Fruit fly (Drosophila melanogaster) whole organism, embryonic: Measurements from ENCODE around the gene pHCl-1.

Experiments
- ATbp ChIP-seq: fragments of 200-800 bp; sonication (Bioruptor generic); optimal IDR thresholded peaks from 2 replicates; lab custom pipeline; 2017; ENCODE audit warnings: missing biosample characterization, mild to moderate bottlenecking, missing genetic modification characterization, missing genetic modification reagents
- Antp ChIP-seq: fragments of 200-800 bp; sonication (Bioruptor generic); optimal IDR thresholded peaks from 3 replicates; lab custom pipeline; 2016; ENCODE audit warnings: missing biosample characterization, missing genetic modification characterization
- CG11093 ChIP-seq: fragments of 200-800 bp; sonication (Bioruptor generic); IDR thresholded peaks from 3 replicates; pipeline ENCODE4 v1.3.6; 2022; ENCODE audit warnings: missing biosample characterization, missing genetic modification characterization
- CG12219 ChIP-seq: fragments of 200-800 bp; sonication (Bioruptor generic); optimal IDR thresholded peaks from 3 replicates; lab custom pipeline; 2018; ENCODE audit warnings: missing biosample characterization, mild to moderate bottlenecking, missing genetic modification characterization
- CG12769 ChIP-seq: fragments of 200-800 bp; sonication (Bioruptor generic); optimal IDR thresholded peaks from 2 replicates; lab custom pipeline; 2019; ENCODE audit warnings: missing biosample characterization, mild to moderate bottlenecking, missing genetic modification characterization, moderate library complexity
- CG13424 ChIP-seq: fragments of 200-800 bp; sonication (Bioruptor generic); optimal IDR thresholded peaks from 2 replicates; lab custom pipeline; 2019; ENCODE audit warnings: missing biosample characterization, mild to moderate bottlenecking, missing genetic modification characterization, moderate library complexity
- CG2712 ChIP-seq: fragments of 200-800 bp; optimal IDR thresholded peaks from 3 replicates; lab custom pipeline; 2019; ENCODE audit warnings: missing biosample characterization, mild to moderate bottlenecking, missing genetic modification characterization, moderate library complexity
- CG34224 ChIP-seq: fragments of 200-800 bp; sonication (Bioruptor generic); IDR thresholded peaks from 3 replicates; pipeline ENCODE4 v1.3.6; 2022; ENCODE audit warnings: missing biosample characterization, missing genetic modification characterization; ENCODE audit not compliant: partially characterized antibody
- CG4424 ChIP-seq: fragments of 200-800 bp; sonication (Bioruptor generic); optimal IDR thresholded peaks from 3 replicates; lab custom pipeline; 2016; ENCODE audit warnings: missing biosample characterization, missing genetic modification characterization
- CG4707 ChIP-seq: fragments of 200-800 bp; sonication (Bioruptor generic); optimal IDR thresholded peaks from 2 replicates; lab custom pipeline; 2018; ENCODE audit warnings: missing biosample characterization, mild to moderate bottlenecking, missing genetic modification characterization, moderate library complexity
- CG6175 ChIP-seq: fragments of 200-800 bp; sonication (Bioruptor generic); IDR thresholded peaks from 3 replicates; pipeline ENCODE4 v1.3.6; 2022; ENCODE audit warnings: missing biosample characterization, missing genetic modification characterization
- CG6272 ChIP-seq: fragments of 200-800 bp; sonication (Bioruptor generic); IDR thresholded peaks from 2 replicates; pipeline ENCODE4 v1.3.6; 2022; ENCODE audit warnings: missing biosample characterization, missing genetic modification characterization
- CG6689 ChIP-seq: fragments of 200-800 bp; sonication (Bioruptor generic); IDR thresholded peaks from 2 replicates; pipeline ENCODE4 v1.3.6; 2022; ENCODE audit warnings: missing biosample characterization, missing genetic modification characterization
- CG8290 ChIP-seq, 3 experiments: fragments of 200-800 bp; sonication (Bioruptor generic); optimal IDR thresholded peaks; 2 replicates each; lab custom pipeline; 2016 to 2019; ENCODE audit warnings: missing biosample characterization in 3 of 3, missing genetic modification characterization in 3 of 3, mild to moderate bottlenecking in 2 of 3, moderate library complexity in 1 of 3
- CG9215 ChIP-seq: fragments of 200-800 bp; sonication (Bioruptor generic); IDR thresholded peaks from 2 replicates; pipeline ENCODE4 v1.3.6; 2022; ENCODE audit warnings: missing biosample characterization, missing genetic modification characterization
- CkIIα-i1 ChIP-seq: fragments of 200-800 bp; sonication (Bioruptor generic); IDR thresholded peaks from 2 replicates; pipeline ENCODE4 v1.3.6; 2022; ENCODE audit warnings: missing biosample characterization, missing genetic modification characterization
- Dad ChIP-seq: fragments of 200-800 bp; sonication (Bioruptor generic); optimal IDR thresholded peaks from 3 replicates; lab custom pipeline; 2016; ENCODE audit warnings: missing biosample characterization, missing genetic modification characterization
- Dip2 ChIP-seq: fragments of 200-800 bp; sonication (Bioruptor generic); IDR thresholded peaks from 2 replicates; pipeline ENCODE4 v1.3.6; 2022; ENCODE audit warnings: missing biosample characterization, missing genetic modification characterization
- Elba2 ChIP-seq: fragments of 200-800 bp; sonication (Bioruptor generic); optimal IDR thresholded peaks from 3 replicates; lab custom pipeline; 2016; ENCODE audit warnings: missing biosample characterization, missing genetic modification characterization
- Ets65A ChIP-seq: fragments of 200-800 bp; sonication (Bioruptor generic); peaks from one replicate; lab custom pipeline; 2016; ENCODE audit warnings: missing biosample characterization, missing genetic modification characterization
- Mrtf ChIP-seq: fragments of 200-800 bp; sonication (Bioruptor generic); IDR thresholded peaks from 3 replicates; pipeline ENCODE4 v1.3.6; 2022; ENCODE audit warnings: missing biosample characterization, missing genetic modification characterization
- NfI ChIP-seq: fragments of 200-800 bp; sonication (Bioruptor generic); optimal IDR thresholded peaks from 3 replicates; lab custom pipeline; 2018; ENCODE audit warnings: missing biosample characterization, mild to moderate bottlenecking, missing genetic modification characterization, moderate library complexity
- Pdp1 ChIP-seq, 2 experiments: fragments of 200-800 bp; sonication (Bioruptor generic); optimal IDR thresholded peaks; 3 replicates each; lab custom pipeline; 2016; ENCODE audit warnings: missing biosample characterization in 2 of 2, missing genetic modification characterization in 2 of 2, mild to moderate bottlenecking in 1 of 2, moderate library complexity in 1 of 2
- Sin3A ChIP-seq: fragments of >200 bp; optimal IDR thresholded peaks from 2 replicates; lab custom pipeline; 2018
- Sry-δ ChIP-seq: fragments of 200-800 bp; sonication (Bioruptor generic); optimal IDR thresholded peaks from 2 replicates; lab custom pipeline; 2016; ENCODE audit warnings: missing biosample characterization, missing genetic modification characterization
- Stat92E ChIP-seq, 3 experiments: fragments of >200 bp in 2 of 3; fragments of 200-800 bp in 1 of 3; sonication (Bioruptor generic) in 1 of 3; optimal IDR thresholded peaks; 2 replicates each; lab custom pipeline; 2017 to 2019; ENCODE audit warnings: missing biosample characterization in 3 of 3, missing genetic modification characterization in 3 of 3, mild to moderate bottlenecking in 1 of 3, moderate library complexity in 1 of 3
- Trl ChIP-seq, 3 experiments: fragments of >200 bp in 2 of 3; fragments of 200-800 bp in 1 of 3; sonication (Bioruptor generic) in 1 of 3; optimal IDR thresholded peaks; 2 replicates in 1 of 3; 3 replicates in 2 of 3; lab custom pipeline; 2016 to 2017; ENCODE audit warnings: missing biosample characterization in 1 of 3, missing genetic modification characterization in 1 of 3
- YL-1 ChIP-seq: fragments of 200-800 bp; sonication (Bioruptor generic); optimal IDR thresholded peaks from 3 replicates; lab custom pipeline; 2017; ENCODE audit warnings: missing biosample characterization, mild to moderate bottlenecking, missing genetic modification characterization
- cad ChIP-seq: fragments of >200 bp; optimal IDR thresholded peaks from 2 replicates; lab custom pipeline; 2017; ENCODE audit warnings: missing biosample characterization, missing genetic modification characterization
- cg ChIP-seq: fragments of 200-800 bp; sonication (Bioruptor generic); optimal IDR thresholded peaks from 3 replicates; lab custom pipeline; 2019; ENCODE audit warnings: missing biosample characterization, mild to moderate bottlenecking, missing genetic modification characterization, moderate library complexity
- crc ChIP-seq: fragments of 200-800 bp; sonication (Bioruptor generic); optimal IDR thresholded peaks from 2 replicates; lab custom pipeline; 2016; ENCODE audit warnings: missing biosample characterization, missing genetic modification characterization
- dimm ChIP-seq: fragments of 200-800 bp; sonication (Bioruptor generic); IDR thresholded peaks from 2 replicates; pipeline ENCODE4 v1.3.6; 2022; ENCODE audit warnings: missing biosample characterization, missing genetic modification characterization
- dmrt11E ChIP-seq: fragments of 200-800 bp; sonication (Bioruptor generic); optimal IDR thresholded peaks from 3 replicates; lab custom pipeline; 2018; ENCODE audit warnings: missing biosample characterization, mild to moderate bottlenecking, missing genetic modification characterization, moderate library complexity
- dmrt99B ChIP-seq: fragments of 200-800 bp; sonication (Bioruptor generic); optimal IDR thresholded peaks from 2 replicates; lab custom pipeline; 2018; ENCODE audit warnings: missing biosample characterization, mild to moderate bottlenecking, missing genetic modification characterization, moderate library complexity
- ems ChIP-seq: fragments of 200-800 bp; sonication (Bioruptor generic); optimal IDR thresholded peaks from 3 replicates; lab custom pipeline; 2016; ENCODE audit warnings: missing biosample characterization, missing genetic modification characterization
- ewg ChIP-seq: fragments of 200-800 bp; sonication (Bioruptor generic); optimal IDR thresholded peaks from 3 replicates; lab custom pipeline; 2017; ENCODE audit warnings: mild to moderate bottlenecking, missing biosample characterization, missing genetic modification reagents, missing genetic modification characterization
- inv ChIP-seq: fragments of 200-800 bp; sonication (Bioruptor generic); IDR thresholded peaks from 2 replicates; pipeline ENCODE4 v1.3.6; 2022; ENCODE audit warnings: missing biosample characterization, missing genetic modification characterization; ENCODE audit not compliant: partially characterized antibody
- pan ChIP-seq, 4 experiments: fragments of >200 bp in 3 of 4; fragments of 200-800 bp in 1 of 4; sonication (Bioruptor generic) in 1 of 4; optimal IDR thresholded peaks in 3 of 4; IDR thresholded peaks in 1 of 4; 2 replicates each; pipeline versions ENCODE4 v1.3.6 to Lab custom; 2017 to 2022; ENCODE audit warnings: missing biosample characterization in 2 of 4, missing genetic modification characterization in 2 of 4, mixed read lengths in 1 of 4
- pb ChIP-seq: fragments of 200-800 bp; sonication (Bioruptor generic); optimal IDR thresholded peaks from 3 replicates; lab custom pipeline; 2016; ENCODE audit warnings: missing biosample characterization, missing genetic modification characterization
- pho ChIP-seq: fragments of 200-800 bp; sonication (Bioruptor generic); optimal IDR thresholded peaks from 2 replicates; lab custom pipeline; 2016; ENCODE audit warnings: missing biosample characterization, missing genetic modification characterization
- rib ChIP-seq: fragments of 200-800 bp; sonication (Bioruptor generic); IDR thresholded peaks from 2 replicates; pipeline ENCODE4 v1.3.6; 2022; ENCODE audit warnings: missing biosample characterization, missing genetic modification characterization
- sd ChIP-seq: fragments of 200-800 bp; sonication (Bioruptor generic); optimal IDR thresholded peaks from 3 replicates; lab custom pipeline; 2018; ENCODE audit warnings: missing biosample characterization, mild to moderate bottlenecking, missing genetic modification characterization, moderate library complexity
- trem ChIP-seq: fragments of 200-800 bp; optimal IDR thresholded peaks from 3 replicates; lab custom pipeline; 2019; ENCODE audit warnings: missing biosample characterization, mild to moderate bottlenecking, missing genetic modification characterization, moderate library complexity
- ttk ChIP-seq: fragments of 200-800 bp; sonication (Bioruptor generic); IDR thresholded peaks from 2 replicates; pipeline ENCODE4 v2.1.2; 2022; ENCODE audit warnings: missing biosample characterization, missing genetic modification characterization
- unc-4 ChIP-seq: fragments of 200-800 bp; sonication (Bioruptor generic); IDR thresholded peaks from 2 replicates; pipeline ENCODE4 v1.3.6; 2022; ENCODE audit warnings: missing biosample characterization, missing genetic modification characterization; ENCODE audit not compliant: partially characterized antibody
- usp ChIP-seq: fragments of >200 bp; optimal IDR thresholded peaks from 2 replicates; lab custom pipeline; 2017; ENCODE audit warnings: missing biosample characterization, missing genetic modification characterization
- vfl ChIP-seq: fragments of 200-800 bp; sonication (Bioruptor generic); optimal IDR thresholded peaks from 2 replicates; lab custom pipeline; 2016; ENCODE audit warnings: missing biosample characterization, missing genetic modification characterization
- vnd ChIP-seq: fragments of 200-800 bp; sonication (Bioruptor generic); IDR thresholded peaks from 3 replicates; pipeline ENCODE4 v1.3.6; 2022; ENCODE audit warnings: missing biosample characterization, missing genetic modification characterization; ENCODE audit not compliant: partially characterized antibody

The pHCl-1 gene

DNA sequence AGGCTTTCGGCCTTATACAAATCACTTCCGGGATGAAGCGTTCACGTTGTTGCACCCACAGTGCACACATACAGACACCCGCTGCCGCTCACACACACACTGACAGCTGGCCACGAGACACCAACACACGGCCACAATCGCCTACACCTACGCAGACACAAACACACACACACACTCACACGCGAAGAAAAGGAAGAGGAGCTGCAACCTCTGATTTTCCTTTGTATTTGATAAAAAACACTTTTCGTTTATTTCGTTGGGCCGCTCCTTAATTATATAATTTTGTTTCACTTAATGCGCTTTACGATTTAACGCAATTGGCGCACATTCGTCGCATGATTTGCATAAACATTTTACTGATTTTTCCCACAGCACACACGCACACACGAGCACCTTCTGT, 25.5 kb upstream of the pHCl-1 start:
- no peak for TF ChIP-seq YL-1 (GFP tag; lab: Kevin White, UChicago)
- TF ChIP-seq CG12769 (tag; lab: Kevin White, UChicago): no peak
- TF ChIP-seq cg (GFP tag; lab: Kevin White, UChicago): peak; percentile 68
- TF ChIP-seq Pdp1 (GFP tag; optimal IDR thresholded peaks at IDR 0.05; lab: Kevin White, UChicago): peak in 1 of 2 experiments; percentile 29
- peak; percentile 95 for TF ChIP-seq Ets65A (GFP tag; lab: Kevin White, UChicago)
- TF ChIP-seq sd (tag; lab: Kevin White, UChicago): no peak

DNA sequence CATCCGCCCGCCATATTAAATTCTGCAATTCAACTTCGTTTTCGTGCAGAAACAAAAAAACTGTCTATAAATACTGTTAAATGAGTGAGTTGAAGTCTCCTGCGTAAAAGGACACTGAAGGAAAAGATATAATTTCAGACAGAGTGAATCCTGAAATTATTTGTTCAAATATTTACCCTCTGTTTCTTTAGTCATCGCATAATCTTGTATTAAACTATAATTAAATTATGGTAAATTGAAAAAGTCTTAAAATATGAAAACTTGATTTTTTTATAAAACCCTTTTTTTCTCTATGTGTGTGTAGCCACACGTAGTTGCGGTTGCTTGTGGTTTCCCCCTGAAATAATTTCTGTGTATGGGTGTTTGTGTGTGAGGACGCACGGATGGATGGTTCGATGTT, 24.5 kb upstream of the pHCl-1 start:
- no peak for TF ChIP-seq Sry-δ
- no peak for TF ChIP-seq usp
- no peak for TF ChIP-seq trem (tag; lab: Kevin White, UChicago)
- no peak for TF ChIP-seq CG4424 (GFP tag; lab: Kevin White, UChicago)
- TF ChIP-seq vfl (GFP tag; lab: Kevin White, UChicago): no peak
- TF ChIP-seq Dad (GFP tag; lab: Kevin White, UChicago): no peak
- TF ChIP-seq dmrt99B (tag; lab: Kevin White, UChicago): peak; percentile 70
- TF ChIP-seq unc-4: no peak
- no peak for TF ChIP-seq CG6272 (GFP tag; lab: Robert Waterston, UW)
- no peak for TF ChIP-seq CG6175 (GFP tag; lab: Robert Waterston, UW)
- 0 out of 3 replicates have a peak, but pooled peaks have one; percentile 16 for TF ChIP-seq CG11093 (GFP tag; lab: Robert Waterston, UW)
- no peak for TF ChIP-seq crc
- TF ChIP-seq Dip2 (GFP tag; lab: Robert Waterston, UW): no peak
- TF ChIP-seq dimm (GFP tag; lab: Robert Waterston, UW): no peak
- TF ChIP-seq CG6689 (GFP tag; lab: Robert Waterston, UW): peak; percentile 33; the same call in 1 of the 2 replicates
- no peak for TF ChIP-seq CkIIα-i1 (GFP tag; lab: Robert Waterston, UW)
- TF ChIP-seq CG8290 (GFP tag; optimal IDR thresholded peaks at IDR 0.05; lab: Kevin White, UChicago): no peak
- TF ChIP-seq CG8290 (tag; optimal IDR thresholded peaks at IDR 0.05; lab: Kevin White, UChicago): no peak
- TF ChIP-seq CG34224: no peak
- TF ChIP-seq CG12219 (GFP tag; lab: Kevin White, UChicago): no peak
- TF ChIP-seq dmrt11E (tag; lab: Kevin White, UChicago): peak; percentile 5
- TF ChIP-seq ems (GFP tag; lab: Kevin White, UChicago): no peak
- TF ChIP-seq NfI (GFP tag; lab: Kevin White, UChicago): peak; percentile 35
- TF ChIP-seq Trl (optimal IDR thresholded peaks at IDR 0.05; lab: Kevin White, UChicago): no peak
- TF ChIP-seq Trl (GFP tag; optimal IDR thresholded peaks at IDR 0.05; lab: Kevin White, UChicago): no peak
- peak; percentile 43; the same call in 1 of the 2 replicates for TF ChIP-seq CG9215 (GFP tag; lab: Robert Waterston, UW)
- no peak for TF ChIP-seq pho (GFP tag; lab: Kevin White, UChicago)
- no peak for TF ChIP-seq Mrtf (GFP tag; lab: Robert Waterston, UW)
- TF ChIP-seq cad (GFP tag; lab: Kevin White, UChicago): no peak
- TF ChIP-seq ewg (GFP tag; lab: Kevin White, UChicago): no peak
- TF ChIP-seq pan (optimal IDR thresholded peaks at IDR 0.05; lab: Kevin White, UChicago): no peak
- TF ChIP-seq pan (GFP tag; optimal IDR thresholded peaks at IDR 0.05 in 1 of 2, IDR thresholded peaks at IDR 0.05 in 1 of 2): peak in 1 of 2 experiments; percentile 32
- no peak for TF ChIP-seq Antp (GFP tag; lab: Kevin White, UChicago)
- no peak for TF ChIP-seq pb
- no peak for TF ChIP-seq inv (GFP tag; lab: Robert Waterston, UW)
- TF ChIP-seq rib (GFP tag; lab: Robert Waterston, UW): no peak
- peak; percentile 53 for TF ChIP-seq CG13424 (tag; lab: Kevin White, UChicago)
- no peak for TF ChIP-seq Elba2
- TF ChIP-seq ttk (GFP tag; lab: Robert Waterston, UW): 0 out of 2 replicates have a peak, but pooled peaks have one; percentile 9
- no peak for TF ChIP-seq CG4707
- TF ChIP-seq ATbp (GFP tag; lab: Kevin White, UChicago): peak; percentile 14
- peak; percentile 59 for TF ChIP-seq CG2712 (tag; lab: Kevin White, UChicago)
- TF ChIP-seq vnd (GFP tag; lab: Robert Waterston, UW): no peak
- TF ChIP-seq Stat92E (GFP tag; optimal IDR thresholded peaks at IDR 0.05; lab: Kevin White, UChicago): no peak
- TF ChIP-seq Sin3A (lab: Kevin White, UChicago): no peak
